Worm (Caenorhabditis elegans): ENCODE results near the gene fbxc-25.

fbxc-25 gene

ce11 chrII:2295817-2296315, at the start of gene fbxc-25:
Gene fbxc-25, minus strand, starts transcription at chrII:2296265.
- no peak for TF ChIP-seq unc-62 (GFP tag; optimal IDR thresholded peaks at IDR 0.05)

- TF ChIP-seq unc-62 (GFP tag; optimal IDR thresholded peaks at IDR 0.05), result no peak
These were observed 46.0 kb upstream of the fbxc-25 start, which contains the start of gene F43C11.6 for ce11 chrII:2342004-2342479. Gene F43C11.6, plus strand, starts transcription at chrII:2342429.

ce11 chrII:2341515-2341914, 45.5 kb upstream of the fbxc-25 start, which contains the start of gene enri-1:
Gene enri-1, minus strand, starts transcription at chrII:2341615.
- TF ChIP-seq unc-62 (GFP tag; optimal IDR thresholded peaks at IDR 0.05), result no peak

ce11 chrII:2340974-2341373, 44.9 kb upstream of the fbxc-25 start:
- TF ChIP-seq unc-62 (GFP tag; optimal IDR thresholded peaks at IDR 0.05), result no peak

ce11 chrII:2336177-2336576, 40.1 kb upstream of the fbxc-25 start:
- TF ChIP-seq unc-62 (GFP tag; optimal IDR thresholded peaks at IDR 0.05), result no peak

ce11 chrII:2335572-2335971, 39.5 kb upstream of the fbxc-25 start, which contains the start of gene F43C11.7:
Gene F43C11.7, plus strand, starts transcription at chrII:2335897.
- TF ChIP-seq unc-62 (GFP tag; optimal IDR thresholded peaks at IDR 0.05), result no peak

ce11 chrII:2332220-2332619, 36.2 kb upstream of the fbxc-25 start, which contains the start of gene F43C11.8:
Gene F43C11.8, plus strand, starts transcription at chrII:2332520.
- TF ChIP-seq unc-62 (GFP tag; optimal IDR thresholded peaks at IDR 0.05), result no peak

ce11 chrII:2330462-2330861, 34.4 kb upstream of the fbxc-25 start:
- TF ChIP-seq unc-62 (GFP tag; optimal IDR thresholded peaks at IDR 0.05), result no peak

ce11 chrII:2328963-2329442, 32.9 kb upstream of the fbxc-25 start, which contains the start of the genes ZK1240.8 and ZK1240.1:
Gene ZK1240.8, minus strand, starts transcription at chrII:2329063.
Gene ZK1240.1, plus strand, starts transcription at chrII:2329392.
- TF ChIP-seq unc-62 (GFP tag; optimal IDR thresholded peaks at IDR 0.05), result no peak

ce11 chrII:2324956-2325355, 28.9 kb upstream of the fbxc-25 start, which contains the start of gene ZK1240.11:
Gene ZK1240.11, plus strand, starts transcription at chrII:2325256.
- no peak for TF ChIP-seq unc-62 (GFP tag; optimal IDR thresholded peaks at IDR 0.05)

ce11 chrII:2322857-2323518, 26.9 kb upstream of the fbxc-25 start, which contains the start of the genes ZK1240.6 and ZK1240.2:
Gene ZK1240.6, minus strand, starts transcription at chrII:2322907.
Gene ZK1240.2, plus strand, starts transcription at chrII:2323376.
- TF ChIP-seq unc-62 (GFP tag; optimal IDR thresholded peaks at IDR 0.05), result no peak

- TF ChIP-seq unc-62 (GFP tag; optimal IDR thresholded peaks at IDR 0.05), result no peak
These were observed 24.0 kb upstream of the fbxc-25 start, which contains the start of gene ZK1240.3 for ce11 chrII:2320097-2320496. Gene ZK1240.3, plus strand, starts transcription at chrII:2320334.

ce11 chrII:2317883-2318357, 21.9 kb upstream of the fbxc-25 start, which contains the start of the genes ZK1240.5 and ZK1240.9:
Gene ZK1240.5, minus strand, starts transcription at chrII:2317933.
Gene ZK1240.9, plus strand, starts transcription at chrII:2318189.
- TF ChIP-seq unc-62 (GFP tag; optimal IDR thresholded peaks at IDR 0.05), result no peak

ce11 chrII:2312747-2313146, 16.7 kb upstream of the fbxc-25 start, which contains the start of the genes trim-21 and B0281.1:
Gene trim-21, minus strand, starts transcription at chrII:2312847.
Gene B0281.1, plus strand, starts transcription at chrII:2313067.
- TF ChIP-seq unc-62 (GFP tag; optimal IDR thresholded peaks at IDR 0.05), result no peak

- no peak for TF ChIP-seq unc-62 (GFP tag; optimal IDR thresholded peaks at IDR 0.05)
These were observed 10.7 kb upstream of the fbxc-25 start, which contains the start of gene B0281.3 for ce11 chrII:2306741-2307140. Gene B0281.3, plus strand, starts transcription at chrII:2307041.

ce11 chrII:2305507-2305906, 9.4 kb upstream of the fbxc-25 start:
- TF ChIP-seq unc-62 (GFP tag; optimal IDR thresholded peaks at IDR 0.05), result no peak

Data from whole organism, dauer.